Worm (Caenorhabditis elegans) whole organism, L4 larva: ENCODE measurements around the gene atl-1.

Experiments
- F10B5.3 ChIP-seq: sonication (generic microtip); optimal IDR thresholded peaks from 2 replicates; lab custom pipeline; 2016; ENCODE audit warnings: mild to moderate bottlenecking, missing genetic modification characterization, missing compliant biosample characterization
- F26F4.8 ChIP-seq: fragments of 200-800 bp; sonication (Bioruptor generic); conservative IDR thresholded peaks from 2 replicates; pipeline ENCODE4 v1.3.6; 2022; ENCODE audit warnings: missing genetic modification characterization, missing compliant biosample characterization
- F44E2.7 ChIP-seq: fragments of 200-800 bp; sonication (Bioruptor generic); IDR thresholded peaks from 2 replicates; pipeline ENCODE4 v2.1.2; 2022; ENCODE audit warnings: missing genetic modification characterization, missing compliant biosample characterization
- Y48G9A.11 ChIP-seq: fragments of 200-800 bp; sonication (Bioruptor generic); IDR thresholded peaks from 2 replicates; pipeline ENCODE4 v1.3.6; 2022; ENCODE audit warnings: missing genetic modification reagents, missing genetic modification characterization, missing compliant biosample characterization
- ZK337.2 ChIP-seq: fragments of 200-800 bp; sonication (Bioruptor generic); IDR thresholded peaks from 2 replicates; pipeline ENCODE4 v1.3.6; 2022; ENCODE audit warnings: missing genetic modification reagents, missing genetic modification characterization, missing compliant biosample characterization
- aha-1 ChIP-seq: fragments of 150-350 bp; peaks from one replicate; lab custom pipeline; 2014; ENCODE audit warnings: missing biosample characterization, missing genetic modification characterization
- ama-1 ChIP-seq: fragments of 150-350 bp; optimal IDR thresholded peaks from 2 replicates; lab custom pipeline; 2014; ENCODE audit warnings: inconsistent platforms, mixed read lengths
- ceh-20 ChIP-seq: fragments of 200-800 bp; sonication (Bioruptor generic); IDR thresholded peaks from 2 replicates; pipeline ENCODE4 v1.3.6; 2022; ENCODE audit warnings: missing genetic modification reagents, missing genetic modification characterization, missing compliant biosample characterization
- ceh-28 ChIP-seq: fragments of 150-350 bp; optimal IDR thresholded peaks from 2 replicates; lab custom pipeline; 2014; ENCODE audit warnings: missing biosample characterization, missing genetic modification reagents, missing genetic modification characterization
- cey-2 ChIP-seq: sonication (generic microtip); optimal IDR thresholded peaks from 3 replicates; lab custom pipeline; 2017; ENCODE audit warnings: missing genetic modification characterization, mild to moderate bottlenecking, missing compliant biosample characterization, antibody characterized with exemption, borderline replicate concordance; ENCODE audit not compliant: insufficient read depth
- ctbp-1 ChIP-seq: fragments of 200-800 bp; sonication (Bioruptor generic); IDR thresholded peaks from 2 replicates; pipeline ENCODE4 v1.3.6; 2022; ENCODE audit warnings: missing genetic modification reagents, missing genetic modification characterization, missing compliant biosample characterization
- daf-16 ChIP-seq, 3 experiments: sonication (generic microtip); optimal IDR thresholded peaks; 2 replicates each; lab custom pipeline; 2016 to 2017; ENCODE audit warnings: missing genetic modification characterization in 3 of 3, missing genetic modification reagents in 3 of 3, mild to moderate bottlenecking in 2 of 3, missing compliant biosample characterization in 2 of 3, missing biosample characterization in 1 of 3, moderate library complexity in 1 of 3
- dmd-6 ChIP-seq: fragments of 200-800 bp; sonication (Bioruptor generic); IDR thresholded peaks from 2 replicates; pipeline ENCODE4 v1.3.6; 2022; ENCODE audit warnings: missing genetic modification reagents, missing genetic modification characterization, missing compliant biosample characterization
- dmd-8 ChIP-seq: fragments of 200-800 bp; sonication (Bioruptor generic); IDR thresholded peaks from 2 replicates; pipeline ENCODE4 v1.3.6; 2022; ENCODE audit warnings: missing genetic modification characterization, missing compliant biosample characterization
- duxl-1 ChIP-seq: sonication (generic microtip); optimal IDR thresholded peaks from 2 replicates; lab custom pipeline; 2016; ENCODE audit warnings: mild to moderate bottlenecking, missing genetic modification characterization, moderate library complexity, missing compliant biosample characterization; ENCODE audit not compliant: poor library complexity
- fkh-10 ChIP-seq: fragments of 150-350 bp; optimal IDR thresholded peaks from 2 replicates; lab custom pipeline; 2014; ENCODE audit warnings: missing biosample characterization, missing genetic modification reagents, missing genetic modification characterization
- hlh-30 ChIP-seq: sonication (generic microtip); optimal IDR thresholded peaks from 2 replicates; lab custom pipeline; 2017; ENCODE audit warnings: antibody characterized with exemption, mild to moderate bottlenecking, missing genetic modification characterization, missing compliant biosample characterization; ENCODE audit not compliant: insufficient read depth
- jun-1 ChIP-seq: fragments of 150-350 bp; optimal IDR thresholded peaks from 2 replicates; lab custom pipeline; 2014; ENCODE audit warnings: missing biosample characterization, missing genetic modification reagents, missing genetic modification characterization
- lim-7 ChIP-seq: fragments of 200-800 bp; sonication (Bioruptor generic); IDR thresholded peaks from 2 replicates; pipeline ENCODE4 v1.3.6; 2022; ENCODE audit warnings: missing genetic modification characterization, missing compliant biosample characterization
- madf-5 ChIP-seq, 2 experiments: fragments of 200-800 bp; sonication (Bioruptor generic); IDR thresholded peaks; 2 replicates each; pipeline ENCODE4 v1.3.6; 2022; ENCODE audit warnings: missing compliant biosample characterization in 2 of 2, missing genetic modification characterization in 2 of 2
- mdt-29 ChIP-seq: fragments of 200-800 bp; sonication (Bioruptor generic); IDR thresholded peaks from 2 replicates; pipeline ENCODE4 v1.3.6; 2022; ENCODE audit warnings: missing genetic modification reagents, missing genetic modification characterization, missing compliant biosample characterization
- mes-2 ChIP-seq: sonication (generic microtip); optimal IDR thresholded peaks from 2 replicates; lab custom pipeline; 2016; ENCODE audit warnings: missing genotype, mild to moderate bottlenecking, missing genetic modification characterization, missing compliant biosample characterization; ENCODE audit not compliant: poor library complexity, severe bottlenecking
- mxl-2 ChIP-seq: fragments of 200-800 bp; sonication (Bioruptor generic); conservative IDR thresholded peaks from 2 replicates; pipeline ENCODE4 v1.3.6; 2022; ENCODE audit warnings: missing genetic modification reagents, missing genetic modification characterization, missing compliant biosample characterization
- nhr-111 ChIP-seq: fragments of 200-800 bp; sonication (Bioruptor generic); optimal IDR thresholded peaks from 2 replicates; lab custom pipeline; 2018; ENCODE audit warnings: mild to moderate bottlenecking, missing genetic modification characterization, missing compliant biosample characterization
- nhr-28 ChIP-seq: fragments of 150-350 bp; optimal IDR thresholded peaks from 2 replicates; lab custom pipeline; 2014; ENCODE audit warnings: missing biosample characterization, missing genetic modification characterization
- nhr-41 ChIP-seq: fragments of 200-800 bp; sonication (Bioruptor generic); IDR thresholded peaks from 2 replicates; pipeline ENCODE4 v1.3.6; 2022; ENCODE audit warnings: missing genetic modification reagents, missing genetic modification characterization, missing compliant biosample characterization
- nhr-42 ChIP-seq: fragments of 200-800 bp; sonication (Bioruptor generic); IDR thresholded peaks from 2 replicates; pipeline ENCODE4 v1.3.6; 2022; ENCODE audit warnings: missing genetic modification characterization, missing compliant biosample characterization
- nhr-77 ChIP-seq: fragments of 150-350 bp; optimal IDR thresholded peaks from 2 replicates; lab custom pipeline; 2014; ENCODE audit warnings: missing biosample characterization, missing genetic modification characterization
- rbr-2 ChIP-seq: sonication (generic microtip); optimal IDR thresholded peaks from 2 replicates; lab custom pipeline; 2016; ENCODE audit warnings: missing genotype, missing genetic modification characterization, missing compliant biosample characterization
- saeg-2 ChIP-seq: fragments of 200-800 bp; sonication (Bioruptor generic); IDR thresholded peaks from 2 replicates; pipeline ENCODE4 v1.3.6; 2022; ENCODE audit warnings: missing genetic modification reagents, missing genetic modification characterization, missing compliant biosample characterization
- set-16 ChIP-seq: fragments of 200-800 bp; sonication (Bioruptor generic); IDR thresholded peaks from 2 replicates; pipeline ENCODE4 v1.3.6; 2022; ENCODE audit warnings: missing genetic modification reagents, missing genetic modification characterization, missing compliant biosample characterization
- spr-1 ChIP-seq: sonication (generic microtip); optimal IDR thresholded peaks from 2 replicates; lab custom pipeline; 2016; ENCODE audit warnings: mild to moderate bottlenecking, missing genetic modification characterization, missing compliant biosample characterization
- tra-1 ChIP-seq: fragments of 200-800 bp; sonication (Bioruptor generic); IDR thresholded peaks from 2 replicates; pipeline ENCODE4 v1.3.6; 2022; ENCODE audit warnings: missing genetic modification reagents, missing genetic modification characterization, missing compliant biosample characterization
- unc-130 ChIP-seq: sonication (generic microtip); optimal IDR thresholded peaks from 2 replicates; lab custom pipeline; 2016; ENCODE audit warnings: missing genetic modification reagents, missing genetic modification characterization, missing compliant biosample characterization
- unc-62 ChIP-seq, 3 experiments: fragments of 150-350 bp in 1 of 3; sonication (generic microtip); optimal IDR thresholded peaks in 2 of 3; peaks in 1 of 3; 1 replicate in 1 of 3; 2 replicates in 2 of 3; lab custom pipeline; 2014 to 2017; ENCODE audit warnings: missing biosample characterization in 3 of 3, missing genetic modification characterization in 3 of 3, missing genetic modification reagents in 3 of 3, missing genotype in 1 of 3
- zag-1 ChIP-seq: fragments of 150-350 bp; optimal IDR thresholded peaks from 2 replicates; lab custom pipeline; 2014; ENCODE audit warnings: missing biosample characterization, missing genetic modification characterization
- zip-11 ChIP-seq: fragments of 200-800 bp; sonication (Bioruptor generic); IDR thresholded peaks from 2 replicates; pipeline ENCODE4 v1.3.6; 2022; ENCODE audit warnings: missing genetic modification characterization, missing compliant biosample characterization
- zip-2 ChIP-seq: fragments of 150-350 bp; optimal IDR thresholded peaks from 2 replicates; lab custom pipeline; 2014; ENCODE audit warnings: missing biosample characterization, missing genetic modification characterization
- ztf-11 ChIP-seq: fragments of 150-350 bp; optimal IDR thresholded peaks from 2 replicates; lab custom pipeline; 2014; ENCODE audit warnings: missing biosample characterization, missing genetic modification characterization
- ztf-7 ChIP-seq: fragments of 150-350 bp; optimal IDR thresholded peaks from 2 replicates; lab custom pipeline; 2014; ENCODE audit warnings: missing biosample characterization, missing genetic modification characterization

atl-1 gene

DNA sequence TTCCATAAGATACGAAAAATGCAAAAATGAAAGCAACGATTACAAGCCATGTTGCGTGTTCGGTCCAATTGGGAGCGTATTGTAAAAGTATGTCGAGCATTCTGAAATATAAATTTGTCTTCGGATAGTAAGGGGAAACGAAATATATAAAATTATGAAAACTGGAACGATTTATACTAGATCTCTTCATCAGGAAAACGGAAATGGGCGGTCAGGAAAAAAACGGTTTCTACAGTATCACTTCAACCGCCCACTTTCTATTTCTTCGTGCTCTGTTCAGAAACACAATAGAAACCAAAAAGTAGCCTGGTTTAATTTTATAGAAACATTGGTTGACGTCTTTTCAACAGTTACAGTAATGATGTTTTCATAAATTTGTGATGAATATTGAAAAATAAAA lies 16.1 kb upstream of the atl-1 start, which contains the start of gene pitr-4:
TSS of gene pitr-4 (minus strand) at position 101 of the 400 bp plus-strand sequence.
- TF ChIP-seq Y48G9A.11 (GFP tag; lab: Robert Waterston, UW) (no peak), duxl-1 (no peak), mdt-29 (no peak), ctbp-1 (GFP tag; lab: Robert Waterston, UW) (no peak)

DNA sequence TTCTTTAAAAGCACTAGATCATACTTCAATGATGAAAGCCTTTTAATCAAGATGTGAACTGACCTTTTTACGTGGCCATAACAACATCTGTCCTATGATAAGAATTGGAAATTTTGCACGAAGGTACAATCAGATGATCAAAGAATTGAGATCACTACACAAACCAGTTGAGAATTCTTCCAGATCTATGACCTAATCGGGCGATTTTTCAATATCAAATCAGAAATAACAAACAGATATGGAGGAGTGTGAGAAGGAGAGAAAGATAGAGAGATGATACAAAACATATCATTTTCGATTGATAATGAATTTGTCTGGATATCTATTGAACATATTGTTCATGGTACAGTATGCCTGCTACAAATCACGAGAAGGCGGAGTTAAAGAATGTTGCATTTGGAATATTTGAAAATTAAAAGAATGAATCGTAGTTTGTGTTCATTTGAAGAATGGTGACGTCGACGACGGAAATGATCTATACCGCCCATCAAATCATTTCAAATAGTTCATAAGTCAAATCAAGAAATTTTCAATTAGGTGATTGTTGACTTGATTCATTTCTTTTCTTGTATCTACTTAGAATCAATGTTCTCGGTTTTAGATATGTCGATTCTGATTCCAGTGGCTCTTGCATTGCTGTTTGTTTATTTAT lies 8.9 kb upstream of the atl-1 start, which contains the start of gene cyp-29A4:
TSS of gene cyp-29A4 (plus strand) at position 602 of the 652 bp plus-strand sequence.
- no peak for TF ChIP-seq unc-130 (GFP tag; lab: Kevin White, UChicago)
- TF ChIP-seq nhr-28 (tag; lab: Kevin White, UChicago) = peak; percentile 86
- peak; percentile 2 for TF ChIP-seq aha-1
- peak in 1 of 2 experiments; percentile 66 for TF ChIP-seq unc-62 (GFP tag; optimal IDR thresholded peaks at IDR 0.05 in 1 of 2; lab: Kevin White, UChicago)
- TF ChIP-seq unc-62 (tag; optimal IDR thresholded peaks at IDR 0.05; lab: Kevin White, UChicago) = no peak
- TF ChIP-seq, all 104 proteins: peak for 3

DNA sequence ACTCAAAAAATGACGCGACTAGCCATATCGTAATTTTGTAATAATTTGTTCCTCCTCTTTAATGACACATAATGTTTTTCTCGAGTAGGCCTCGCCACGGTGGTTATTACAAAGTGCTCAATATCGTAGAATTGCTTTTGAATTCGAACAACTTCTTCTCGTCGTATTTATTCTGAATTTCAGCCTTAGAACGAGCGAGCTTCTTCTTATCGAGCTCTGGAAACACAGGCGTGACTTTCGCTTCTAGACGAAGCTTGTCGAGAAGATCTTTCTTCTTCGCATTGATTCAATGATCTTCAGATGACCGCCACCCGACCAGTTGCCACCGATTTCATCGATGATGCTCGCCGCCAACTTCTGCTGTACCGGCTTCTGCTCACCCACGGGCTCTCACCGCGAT lies 5.9 kb upstream of the atl-1 start, which contains the start of gene T06E4.21:
TSS of gene T06E4.21 (plus strand) at position 301 of the 400 bp plus-strand sequence.
- no peak for TF ChIP-seq zip-2
- TF ChIP-seq nhr-111 (GFP tag; lab: Kevin White, UChicago) = no peak
- TF ChIP-seq daf-16 (GFP tag; optimal IDR thresholded peaks at IDR 0.05; lab: Kevin White, UChicago) = no peak
- TF ChIP-seq daf-16 (tag; optimal IDR thresholded peaks at IDR 0.05; lab: Kevin White, UChicago) = no peak
- TF ChIP-seq mxl-2 (GFP tag; lab: Robert Waterston, UW) = no peak
- no peak for TF ChIP-seq nhr-42 (GFP tag; lab: Robert Waterston, UW)
- TF ChIP-seq ztf-7 (tag; lab: Kevin White, UChicago) = no peak
- no peak for TF ChIP-seq ama-1 (lab: Kevin White, UChicago)
- TF ChIP-seq zag-1 (tag; lab: Kevin White, UChicago) = no peak
- TF ChIP-seq tra-1 (GFP tag; lab: Robert Waterston, UW) = no peak
- TF ChIP-seq dmd-8 = no peak

DNA sequence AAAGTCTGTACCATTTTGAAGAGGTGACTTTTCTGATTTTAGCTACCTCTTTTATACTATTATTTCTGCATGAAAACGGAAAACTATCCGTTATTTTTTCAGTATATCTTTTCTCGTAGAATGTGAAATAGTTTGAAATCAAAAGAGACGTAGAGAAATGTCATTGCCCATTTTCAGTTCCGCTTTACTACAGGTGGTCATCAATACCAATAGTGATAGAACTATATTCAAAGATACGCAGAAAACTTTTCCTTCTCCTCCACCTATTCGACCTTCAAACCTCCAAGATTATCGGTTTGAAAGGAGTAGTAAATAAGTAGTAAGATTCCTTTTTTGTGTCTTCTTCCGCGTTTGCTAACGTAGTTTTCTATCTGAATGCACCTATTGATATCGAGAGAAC lies 12.1 kb downstream of the atl-1 start, which contains the start of gene col-147:
TSS of gene col-147 (minus strand) at position 26 of the 400 bp plus-strand sequence.
- TF ChIP-seq zip-11 (GFP tag; lab: Robert Waterston, UW) = no peak
- no peak for TF ChIP-seq F10B5.3
- peak in 1 of 2 experiments; percentile 83 for TF ChIP-seq unc-62 (GFP tag; optimal IDR thresholded peaks at IDR 0.05 in 1 of 2; lab: Kevin White, UChicago)
- TF ChIP-seq unc-62 (tag; optimal IDR thresholded peaks at IDR 0.05; lab: Kevin White, UChicago) = no peak
- peak; percentile 60 for TF ChIP-seq nhr-28 (tag; lab: Kevin White, UChicago)
- TF ChIP-seq ceh-20 = no peak
- TF ChIP-seq hlh-30 (tag; lab: Kevin White, UChicago) = no peak
- TF ChIP-seq lim-7 (GFP tag; lab: Robert Waterston, UW) = no peak
- TF ChIP-seq nhr-77 (tag; lab: Kevin White, UChicago) = no peak
- 0 out of 2 replicates have a peak, but pooled peaks have one; percentile 7 for TF ChIP-seq dmd-6
- peak; percentile 11 for TF ChIP-seq cey-2
- no peak for TF ChIP-seq ztf-11 (tag; lab: Kevin White, UChicago)
- no peak for TF ChIP-seq ceh-28 (tag; lab: Kevin White, UChicago)
- no peak for TF ChIP-seq spr-1
- no peak for TF ChIP-seq mes-2 (tag; lab: Kevin White, UChicago)
- TF ChIP-seq daf-16 (GFP tag; optimal IDR thresholded peaks at IDR 0.05; lab: Kevin White, UChicago) = no peak
- no peak for TF ChIP-seq daf-16 (tag; optimal IDR thresholded peaks at IDR 0.05; lab: Kevin White, UChicago)
- no peak for TF ChIP-seq fkh-10 (GFP tag; lab: Kevin White, UChicago)
- TF ChIP-seq, all 104 proteins: peak for 4

DNA sequence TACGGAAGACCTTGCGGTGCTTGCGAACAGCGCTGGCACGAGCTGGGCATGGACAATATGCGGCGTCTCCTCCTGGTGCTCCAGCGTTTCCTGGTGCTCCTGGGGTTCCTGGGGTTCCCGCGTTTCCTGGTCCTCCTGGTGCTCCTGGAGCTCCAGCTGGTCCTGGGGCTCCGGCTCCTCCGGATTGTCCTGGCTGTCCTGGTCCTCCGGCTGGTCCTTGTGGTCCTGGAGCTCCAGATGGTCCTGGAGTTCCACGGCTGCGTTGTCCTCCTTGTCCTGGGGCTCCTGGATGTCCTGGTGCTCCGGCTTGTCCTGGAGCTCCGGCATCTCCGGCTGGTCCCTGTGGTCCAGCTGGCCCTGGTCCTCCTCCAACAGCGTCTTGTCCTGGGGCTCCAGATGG lies 13.0 kb downstream of the atl-1 start:
- TF ChIP-seq unc-130 (GFP tag; lab: Kevin White, UChicago) (no peak), zag-1 (tag; lab: Kevin White, UChicago) (no peak), nhr-28 (tag; lab: Kevin White, UChicago) (no peak), rbr-2 (tag; lab: Kevin White, UChicago) (no peak), set-16 (GFP tag; lab: Robert Waterston, UW) (peak; percentile 99), unc-62 (GFP tag; optimal IDR thresholded peaks at IDR 0.05 in 1 of 2; lab: Kevin White, UChicago) (no peak), unc-62 (tag; optimal IDR thresholded peaks at IDR 0.05; lab: Kevin White, UChicago) (no peak), madf-5 (GFP tag; IDR thresholded peaks at IDR 0.05; lab: Robert Waterston, UW) (peak in 1 of 2 experiments; percentile 52; a peak in 1 of 4 replicates), F26F4.8 (GFP tag; lab: Robert Waterston, UW) (0 out of 2 replicates have a peak, but pooled peaks have one; percentile 4), nhr-41 (GFP tag; lab: Robert Waterston, UW) (no peak), F44E2.7 (no peak), saeg-2 (GFP tag; lab: Robert Waterston, UW) (no peak), mdt-29 (no peak), nhr-77 (tag; lab: Kevin White, UChicago) (no peak), jun-1 (tag; lab: Kevin White, UChicago) (no peak), ZK337.2 (no peak)
